Fruit fly (Drosophila melanogaster) whole organism, embryonic: ENCODE data around the gene vnd.

Experiments
- Abd-B ChIP-seq: fragments of 200-800 bp; sonication (Bioruptor generic); optimal IDR thresholded peaks from 2 replicates; lab custom pipeline; 2018; ENCODE audit warnings: missing biosample characterization, mild to moderate bottlenecking, missing genetic modification characterization, moderate library complexity
- Atf6 ChIP-seq: fragments of 200-800 bp; sonication (Bioruptor generic); IDR thresholded peaks from 2 replicates; pipeline ENCODE4 v1.3.6; 2022; ENCODE audit warnings: missing biosample characterization, missing genetic modification characterization
- B-H2 ChIP-seq: fragments of 200-800 bp; sonication (Bioruptor generic); optimal IDR thresholded peaks from 2 replicates; lab custom pipeline; 2018; ENCODE audit warnings: missing biosample characterization, mild to moderate bottlenecking, missing genetic modification characterization
- BEAF-32 ChIP-seq: fragments of 200-800 bp; sonication (Bioruptor generic); optimal IDR thresholded peaks from 3 replicates; lab custom pipeline; 2017; ENCODE audit warnings: missing biosample characterization, missing genetic modification characterization, mild to moderate bottlenecking, moderate library complexity, missing genetic modification reagents
- CG10209 ChIP-seq: fragments of 200-800 bp; sonication (Bioruptor generic); optimal IDR thresholded peaks from 3 replicates; lab custom pipeline; 2017; ENCODE audit warnings: missing biosample characterization, mild to moderate bottlenecking, missing genetic modification characterization, missing genetic modification reagents
- CG10366 ChIP-seq: fragments of 200-800 bp; sonication (Bioruptor generic); IDR thresholded peaks from 2 replicates; pipeline ENCODE4 v1.3.6; 2022; ENCODE audit warnings: missing biosample characterization, missing genetic modification characterization
- CG10654 ChIP-seq: fragments of 200-800 bp; sonication (Bioruptor generic); optimal IDR thresholded peaks from 2 replicates; lab custom pipeline; 2016; ENCODE audit warnings: missing biosample characterization, missing genetic modification characterization
- CG11093 ChIP-seq: fragments of 200-800 bp; sonication (Bioruptor generic); IDR thresholded peaks from 3 replicates; pipeline ENCODE4 v1.3.6; 2022; ENCODE audit warnings: missing biosample characterization, missing genetic modification characterization
- CG12155 ChIP-seq: fragments of 200-800 bp; sonication (Bioruptor generic); optimal IDR thresholded peaks from 3 replicates; lab custom pipeline; 2016; ENCODE audit warnings: missing biosample characterization, missing genetic modification characterization
- CG12769 ChIP-seq: fragments of 200-800 bp; sonication (Bioruptor generic); optimal IDR thresholded peaks from 2 replicates; lab custom pipeline; 2019; ENCODE audit warnings: missing biosample characterization, mild to moderate bottlenecking, missing genetic modification characterization, moderate library complexity
- CG13775 ChIP-seq: fragments of 200-800 bp; sonication (Bioruptor generic); optimal IDR thresholded peaks from 3 replicates; lab custom pipeline; 2017; ENCODE audit warnings: missing biosample characterization, mild to moderate bottlenecking, missing genetic modification characterization
- CG15514 ChIP-seq: fragments of 200-800 bp; sonication (Bioruptor generic); optimal IDR thresholded peaks from 3 replicates; lab custom pipeline; 2017; ENCODE audit warnings: missing biosample characterization, missing genetic modification characterization, mild to moderate bottlenecking, moderate library complexity, missing genetic modification reagents
- CG1602 ChIP-seq: fragments of 200-800 bp; sonication (Bioruptor generic); optimal IDR thresholded peaks from 3 replicates; lab custom pipeline; 2016; ENCODE audit warnings: missing biosample characterization, missing genetic modification characterization
- CG1647 ChIP-seq: fragments of 200-800 bp; sonication (Bioruptor generic); optimal IDR thresholded peaks from 3 replicates; lab custom pipeline; 2016; ENCODE audit warnings: missing biosample characterization, missing genetic modification characterization
- CG16863 ChIP-seq: fragments of 200-800 bp; sonication (Bioruptor generic); optimal IDR thresholded peaks from 3 replicates; lab custom pipeline; 2016; ENCODE audit warnings: missing biosample characterization, missing genetic modification characterization
- CG17186 ChIP-seq: fragments of 200-800 bp; sonication (Bioruptor generic); optimal IDR thresholded peaks from 3 replicates; lab custom pipeline; 2017; ENCODE audit warnings: missing biosample characterization, missing genetic modification reagents, missing genetic modification characterization
- CG17829 ChIP-seq: fragments of 200-800 bp; optimal IDR thresholded peaks from 2 replicates; lab custom pipeline; 2019; ENCODE audit warnings: missing biosample characterization, mild to moderate bottlenecking, missing genetic modification characterization, moderate library complexity
- CG18476 ChIP-seq: fragments of 200-800 bp; sonication (Bioruptor generic); optimal IDR thresholded peaks from 2 replicates; lab custom pipeline; 2016; ENCODE audit warnings: missing biosample characterization, mild to moderate bottlenecking, missing genetic modification characterization
- CG18599 ChIP-seq: fragments of 200-800 bp; sonication (Bioruptor generic); optimal IDR thresholded peaks from 3 replicates; lab custom pipeline; 2017; ENCODE audit warnings: missing biosample characterization, missing genetic modification characterization, mild to moderate bottlenecking, moderate library complexity, missing genetic modification reagents
- CG2202 ChIP-seq: fragments of 200-800 bp; sonication (Bioruptor generic); optimal IDR thresholded peaks from 2 replicates; lab custom pipeline; 2018; ENCODE audit warnings: missing biosample characterization, mild to moderate bottlenecking, missing genetic modification characterization
- CG4730 ChIP-seq: fragments of 200-800 bp; sonication (Bioruptor generic); IDR thresholded peaks from 2 replicates; pipeline ENCODE4 v1.3.6; 2022; ENCODE audit warnings: missing biosample characterization, missing genetic modification characterization
- CG7928 ChIP-seq: fragments of 200-800 bp; sonication (Bioruptor generic); optimal IDR thresholded peaks from 2 replicates; lab custom pipeline; 2017; ENCODE audit warnings: missing biosample characterization, mild to moderate bottlenecking, missing genetic modification characterization
- CHES-1-like ChIP-seq: fragments of 200-800 bp; sonication (Bioruptor generic); optimal IDR thresholded peaks from 2 replicates; lab custom pipeline; 2016; ENCODE audit warnings: missing biosample characterization, missing genetic modification characterization
- Dp ChIP-seq: fragments of 200-800 bp; sonication (Bioruptor generic); optimal IDR thresholded peaks from 2 replicates; lab custom pipeline; 2018; ENCODE audit warnings: missing biosample characterization, mild to moderate bottlenecking, missing genetic modification characterization, moderate library complexity
- E2f1 ChIP-seq: fragments of 200-800 bp; sonication (Bioruptor generic); IDR thresholded peaks from 2 replicates; pipeline ENCODE4 v1.3.6; 2022; ENCODE audit warnings: missing biosample characterization, missing genetic modification characterization
- Eip74EF ChIP-seq, 2 experiments: fragments of 200-800 bp in 1 of 2; fragments of >200 bp in 1 of 2; sonication (Bioruptor generic) in 1 of 2; optimal IDR thresholded peaks; 2 replicates each; lab custom pipeline; 2017 to 2019; ENCODE audit warnings: missing biosample characterization in 2 of 2, missing genetic modification characterization in 2 of 2, mild to moderate bottlenecking in 1 of 2, moderate library complexity in 1 of 2
- Hr3 ChIP-seq: fragments of 200-800 bp; sonication (Bioruptor generic); optimal IDR thresholded peaks from 3 replicates; lab custom pipeline; 2016; ENCODE audit warnings: missing biosample characterization, missing genetic modification characterization
- Mes4 ChIP-seq: fragments of 200-800 bp; sonication (Bioruptor generic); optimal IDR thresholded peaks from 2 replicates; lab custom pipeline; 2016; ENCODE audit warnings: missing biosample characterization, missing genetic modification characterization
- Nf-YA ChIP-seq: fragments of 200-800 bp; sonication (Bioruptor generic); IDR thresholded peaks from 2 replicates; pipeline ENCODE4 v1.3.6; 2022; ENCODE audit warnings: missing biosample characterization, missing genetic modification characterization
- Ptx1 ChIP-seq: fragments of 200-800 bp; sonication (Bioruptor generic); IDR thresholded peaks from 2 replicates; pipeline ENCODE4 v1.3.6; 2022; ENCODE audit warnings: missing biosample characterization, missing genetic modification characterization
- Six4 ChIP-seq: fragments of 200-800 bp; sonication (Bioruptor generic); optimal IDR thresholded peaks from 2 replicates; lab custom pipeline; 2016; ENCODE audit warnings: missing biosample characterization, missing genetic modification characterization
- Sox102F ChIP-seq: fragments of 200-800 bp; sonication (Bioruptor generic); optimal IDR thresholded peaks from 2 replicates; lab custom pipeline; 2018; ENCODE audit warnings: missing biosample characterization, mild to moderate bottlenecking, missing genetic modification characterization, moderate library complexity
- ac ChIP-seq: fragments of 200-800 bp; sonication (Bioruptor generic); optimal IDR thresholded peaks from 3 replicates; lab custom pipeline; 2017; ENCODE audit warnings: missing biosample characterization, mild to moderate bottlenecking, missing genetic modification characterization
- al ChIP-seq: fragments of 200-800 bp; sonication (Bioruptor generic); IDR thresholded peaks from 2 replicates; pipeline ENCODE4 v1.3.6; 2022; ENCODE audit warnings: missing biosample characterization, missing genetic modification characterization
- bcd ChIP-seq: fragments of 200-800 bp; sonication (Bioruptor generic); optimal IDR thresholded peaks from 2 replicates; lab custom pipeline; 2017; ENCODE audit warnings: missing biosample characterization, mild to moderate bottlenecking, missing genetic modification characterization
- cg ChIP-seq: fragments of 200-800 bp; sonication (Bioruptor generic); optimal IDR thresholded peaks from 3 replicates; lab custom pipeline; 2019; ENCODE audit warnings: missing biosample characterization, mild to moderate bottlenecking, missing genetic modification characterization, moderate library complexity
- chn ChIP-seq: fragments of 200-800 bp; sonication (Bioruptor generic); optimal IDR thresholded peaks from 2 replicates; lab custom pipeline; 2016; ENCODE audit warnings: missing biosample characterization, missing genetic modification characterization
- fd102C ChIP-seq: fragments of 200-800 bp; sonication (Bioruptor generic); optimal IDR thresholded peaks from 2 replicates; lab custom pipeline; 2018; ENCODE audit warnings: missing biosample characterization, mild to moderate bottlenecking, missing genetic modification characterization, moderate library complexity
- fd3F ChIP-seq: fragments of 200-800 bp; sonication (Bioruptor generic); optimal IDR thresholded peaks from 2 replicates; lab custom pipeline; 2018; ENCODE audit warnings: missing biosample characterization, mild to moderate bottlenecking, missing genetic modification characterization, moderate library complexity
- gem ChIP-seq: fragments of 200-800 bp; sonication (Bioruptor generic); optimal IDR thresholded peaks from 2 replicates; lab custom pipeline; 2019; ENCODE audit warnings: missing biosample characterization, mild to moderate bottlenecking, missing genetic modification characterization, moderate library complexity
- grn ChIP-seq: fragments of 200-800 bp; sonication (Bioruptor generic); optimal IDR thresholded peaks from 3 replicates; lab custom pipeline; 2017; ENCODE audit warnings: missing biosample characterization, missing genetic modification characterization
- ham ChIP-seq: fragments of 200-800 bp; sonication (Bioruptor generic); IDR thresholded peaks from 2 replicates; pipeline ENCODE4 v1.3.6; 2022; ENCODE audit warnings: missing biosample characterization, missing genetic modification characterization
- insv ChIP-seq, 2 experiments: fragments of 200-800 bp; sonication (Bioruptor generic); optimal IDR thresholded peaks; 3 replicates each; lab custom pipeline; 2016 to 2018; ENCODE audit warnings: missing biosample characterization in 2 of 2, missing genetic modification characterization in 2 of 2
- luna ChIP-seq: fragments of 200-800 bp; sonication (Bioruptor generic); optimal IDR thresholded peaks from 2 replicates; lab custom pipeline; 2016; ENCODE audit warnings: missing biosample characterization, missing genetic modification characterization
- org-1 ChIP-seq: fragments of 200-800 bp; sonication (Bioruptor generic); optimal IDR thresholded peaks from 2 replicates; lab custom pipeline; 2017; ENCODE audit warnings: missing biosample characterization, missing genetic modification characterization
- pros ChIP-seq: fragments of 200-800 bp; sonication (Bioruptor generic); optimal IDR thresholded peaks from 3 replicates; lab custom pipeline; 2019; ENCODE audit warnings: missing biosample characterization, mild to moderate bottlenecking, missing genetic modification characterization, moderate library complexity
- ro ChIP-seq: fragments of 200-800 bp; sonication (Bioruptor generic); IDR thresholded peaks from 2 replicates; pipeline ENCODE4 v1.3.6; 2022; ENCODE audit warnings: missing biosample characterization, missing genetic modification characterization
- shn ChIP-seq: fragments of 200-800 bp; sonication (Bioruptor generic); optimal IDR thresholded peaks from 3 replicates; lab custom pipeline; 2016; ENCODE audit warnings: missing biosample characterization, missing genetic modification characterization
- slbo ChIP-seq: fragments of 200-800 bp; sonication (Bioruptor generic); IDR thresholded peaks from 2 replicates; pipeline ENCODE4 v1.3.6; 2022; ENCODE audit warnings: missing biosample characterization, missing genetic modification characterization
- zfh1 ChIP-seq: fragments of 200-800 bp; sonication (Bioruptor generic); IDR thresholded peaks from 3 replicates; pipeline ENCODE4 v1.3.6; 2022; ENCODE audit warnings: missing biosample characterization, missing genetic modification characterization

The vnd gene

dm6 chrX:620102-620430, 38.1 kb downstream of the vnd start, which contains the start of gene spdi (continued):
- TF ChIP-seq fd102C (GFP tag; lab: Kevin White, UChicago) (no peak), Abd-B (GFP tag; lab: Kevin White, UChicago) (no peak), fd3F (GFP tag; lab: Kevin White, UChicago) (no peak), CG1647 (no peak), cg (GFP tag; lab: Kevin White, UChicago) (no peak), slbo (no peak), Dp (GFP tag; lab: Kevin White, UChicago) (peak; percentile 61), Sox102F (GFP tag; lab: Kevin White, UChicago) (no peak), BEAF-32 (peak; percentile 48), ac (GFP tag; lab: Kevin White, UChicago) (no peak), E2f1 (GFP tag; lab: Robert Waterston, UW) (no peak), CG10366 (no peak)

- TF ChIP-seq Atf6 (GFP tag; lab: Robert Waterston, UW) (0 out of 2 replicates have a peak, but pooled peaks have one; percentile 19), shn (GFP tag; lab: Kevin White, UChicago) (peak; percentile 28), Hr3 (GFP tag; lab: Kevin White, UChicago) (peak; percentile 0), CG13775 (GFP tag; lab: Kevin White, UChicago) (peak; percentile 51), CG17829 (tag; lab: Kevin White, UChicago) (peak; percentile 86), al (peak; percentile 40; the same call in 1 of the 2 replicates), insv (GFP tag; optimal IDR thresholded peaks at IDR 0.05; lab: Kevin White, UChicago) (peak in 1 of 2 experiments; percentile 54), CG12769 (peak; percentile 28), CHES-1-like (GFP tag; lab: Kevin White, UChicago) (peak; percentile 64), B-H2 (GFP tag; lab: Kevin White, UChicago) (peak; percentile 41), bcd (GFP tag; lab: Kevin White, UChicago) (peak; percentile 39), luna (GFP tag; lab: Kevin White, UChicago) (no peak), CG15514 (GFP tag; lab: Kevin White, UChicago) (peak; percentile 85), CG7928 (peak; percentile 31), gem (tag; lab: Kevin White, UChicago) (peak; percentile 52), ham (GFP tag; lab: Robert Waterston, UW) (no peak), CG12155 (GFP tag; lab: Kevin White, UChicago) (peak; percentile 41), pros (no peak), grn (GFP tag; lab: Kevin White, UChicago) (no peak), Mes4 (peak; percentile 17), Eip74EF (GFP tag; optimal IDR thresholded peaks at IDR 0.05; lab: Kevin White, UChicago) (no peak), Nf-YA (GFP tag; lab: Robert Waterston, UW) (peak; percentile 39; the same call in 1 of the 2 replicates), zfh1 (peak; percentile 52; the same call in 1 of the 3 replicates), CG10209 (GFP tag; lab: Kevin White, UChicago) (peak; percentile 18), CG17186 (peak; percentile 57), CG18476 (GFP tag; lab: Kevin White, UChicago) (no peak), chn (GFP tag; lab: Kevin White, UChicago) (peak; percentile 21), CG4730 (GFP tag; lab: Robert Waterston, UW) (peak; percentile 35; the same call in 1 of the 2 replicates), Six4 (GFP tag; lab: Kevin White, UChicago) (peak; percentile 16), CG11093 (GFP tag; lab: Robert Waterston, UW) (0 out of 3 replicates have a peak, but pooled peaks have one; percentile 13), CG16863 (peak; percentile 47), org-1 (no peak), slbo (peak; percentile 52), CG10654 (GFP tag; lab: Kevin White, UChicago) (no peak), ro (GFP tag; lab: Robert Waterston, UW) (no peak), Ptx1 (peak; percentile 41), CG2202 (no peak), CG18599 (peak; percentile 56), CG1602 (GFP tag; lab: Kevin White, UChicago) (peak; percentile 26)
Measured at dm6 chrX:621132-621555, 39.2 kb downstream of the vnd start, which contains the start of the genes CG13365 and Vsp37A. TSS of gene CG13365 (minus strand) at chrX:621215. TSS of gene Vsp37A (plus strand) at chrX:621530.
